Fruit fly (Drosophila melanogaster) whole organism, embryonic: Measurements from ENCODE around the gene CG4291.

Source experiments
- D ChIP-seq, 2 experiments: fragments of 200-800 bp in 1 of 2; fragments of >200 bp in 1 of 2; sonication (Bioruptor generic) in 1 of 2; optimal IDR thresholded peaks; 2 replicates in 1 of 2; 3 replicates in 1 of 2; lab custom pipeline; 2017; ENCODE audit warnings: mild to moderate bottlenecking in 1 of 2, missing biosample characterization in 1 of 2, missing genetic modification characterization in 1 of 2, missing genetic modification reagents in 1 of 2
- pzg ChIP-seq: fragments of 200-800 bp; sonication (Bioruptor generic); optimal IDR thresholded peaks from 3 replicates; lab custom pipeline; 2018; ENCODE audit warnings: missing biosample characterization, mild to moderate bottlenecking, missing genetic modification characterization, moderate library complexity
- sima ChIP-seq: fragments of 200-800 bp; sonication (Bioruptor generic); optimal IDR thresholded peaks from 2 replicates; lab custom pipeline; 2016; ENCODE audit warnings: missing biosample characterization, missing genetic modification characterization

DNA sequence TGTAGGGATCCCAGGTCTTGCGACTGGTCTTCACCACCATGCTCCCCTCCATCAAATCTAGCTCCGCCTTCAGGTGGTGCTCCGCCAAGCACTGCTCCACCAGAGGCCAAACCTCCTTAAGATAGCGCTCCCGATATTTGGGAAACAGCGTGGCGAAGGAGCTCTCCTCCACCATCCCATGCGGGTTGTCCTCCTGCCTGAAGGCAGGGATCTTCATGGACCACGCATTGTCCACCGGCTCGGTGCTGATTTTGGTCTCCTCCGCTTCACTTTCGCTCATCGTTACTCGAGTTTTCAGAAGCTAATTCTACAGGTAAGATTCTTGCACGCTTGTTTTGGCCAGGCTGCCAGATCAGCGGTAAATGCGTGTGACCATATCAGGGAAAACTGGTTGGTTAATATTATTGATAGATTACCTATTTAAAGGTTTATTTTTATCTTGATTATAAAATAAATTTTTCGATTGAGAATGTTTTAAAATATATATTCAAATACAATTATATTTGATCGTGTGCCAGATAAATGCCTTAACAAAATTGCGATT is 17.0 kb upstream of the CG4291 start, which contains the start of gene dbe:
- TF ChIP-seq pzg (peak; percentile 37), D (optimal IDR thresholded peaks at IDR 0.05; lab: Kevin White, UChicago) (no peak), D (GFP tag; optimal IDR thresholded peaks at IDR 0.05; lab: Kevin White, UChicago) (no peak), sima (GFP tag; lab: Kevin White, UChicago) (no peak)
